Worm (Caenorhabditis elegans) whole organism, L3 larva: ENCODE results near the gene C09E9.1.

Experiments used
- R02D3.7 ChIP-seq: fragments of 150-350 bp; optimal IDR thresholded peaks from 2 replicates; lab custom pipeline; 2014; ENCODE audit warnings: missing biosample characterization, missing genetic modification characterization
- ZK546.5 ChIP-seq: sonication (generic microtip); optimal IDR thresholded peaks from 2 replicates; lab custom pipeline; 2017; ENCODE audit warnings: missing biosample characterization, missing genetic modification characterization
- ama-1 ChIP-seq: fragments of 150-350 bp; optimal IDR thresholded peaks from 2 replicates; lab custom pipeline; 2018
- ceh-16 ChIP-seq: sonication (generic microtip); optimal IDR thresholded peaks from 2 replicates; lab custom pipeline; 2017; ENCODE audit warnings: missing biosample characterization, missing genetic modification characterization
- ceh-28 ChIP-seq: fragments of 150-350 bp; optimal IDR thresholded peaks from 2 replicates; lab custom pipeline; 2014; ENCODE audit warnings: missing biosample characterization, missing genetic modification reagents, missing genetic modification characterization
- ceh-82 ChIP-seq: fragments of 150-350 bp; optimal IDR thresholded peaks from 2 replicates; lab custom pipeline; 2014; ENCODE audit warnings: missing biosample characterization, missing genetic modification characterization
- elt-2 ChIP-seq: sonication (generic microtip); optimal IDR thresholded peaks from 2 replicates; lab custom pipeline; 2016; ENCODE audit warnings: missing genetic modification reagents, mild to moderate bottlenecking, missing genetic modification characterization, missing compliant biosample characterization
- fkh-10 ChIP-seq: sonication (generic microtip); optimal IDR thresholded peaks from 2 replicates; lab custom pipeline; 2017; ENCODE audit warnings: missing biosample characterization, missing genetic modification reagents, missing genetic modification characterization
- fkh-2 ChIP-seq: fragments of 150-350 bp; optimal IDR thresholded peaks from 2 replicates; lab custom pipeline; 2014; ENCODE audit warnings: missing biosample characterization, missing genetic modification reagents, missing genetic modification characterization
- fos-1 ChIP-seq: fragments of 150-350 bp; optimal IDR thresholded peaks from 2 replicates; lab custom pipeline; 2014; ENCODE audit warnings: missing biosample characterization, missing genetic modification characterization
- lin-15B ChIP-seq: fragments of 150-350 bp; optimal IDR thresholded peaks from 2 replicates; lab custom pipeline; 2014; ENCODE audit warnings: missing biosample characterization, missing genetic modification characterization
- mdl-1 ChIP-seq: fragments of 150-350 bp; optimal IDR thresholded peaks from 2 replicates; lab custom pipeline; 2014; ENCODE audit warnings: missing biosample characterization, missing genetic modification characterization
- nhr-11 ChIP-seq: fragments of 150-350 bp; optimal IDR thresholded peaks from 2 replicates; lab custom pipeline; 2014; ENCODE audit warnings: missing biosample characterization, missing genetic modification characterization
- nhr-12 ChIP-seq: fragments of 150-350 bp; optimal IDR thresholded peaks from 2 replicates; lab custom pipeline; 2014; ENCODE audit warnings: missing biosample characterization, missing genetic modification characterization
- nhr-23 ChIP-seq: fragments of 150-350 bp; optimal IDR thresholded peaks from 2 replicates; lab custom pipeline; 2014; ENCODE audit warnings: missing biosample characterization, missing genetic modification reagents, missing genetic modification characterization
- nhr-25 ChIP-seq: sonication (generic microtip); optimal IDR thresholded peaks from 2 replicates; lab custom pipeline; 2017; ENCODE audit warnings: missing biosample characterization, missing genetic modification characterization
- nhr-43 ChIP-seq: sonication (generic microtip); optimal IDR thresholded peaks from 2 replicates; lab custom pipeline; 2016; ENCODE audit warnings: mild to moderate bottlenecking, missing genetic modification characterization, missing compliant biosample characterization; ENCODE audit not compliant: poor library complexity, severe bottlenecking
- nhr-67 ChIP-seq: fragments of 150-350 bp; optimal IDR thresholded peaks from 2 replicates; lab custom pipeline; 2014; ENCODE audit warnings: missing biosample characterization, missing genetic modification characterization
- nhr-76 ChIP-seq: fragments of 150-350 bp; sonication (generic microtip); optimal IDR thresholded peaks from 5 replicates; lab custom pipeline; 2014; ENCODE audit warnings: missing biosample characterization, missing genetic modification characterization
- nhr-77 ChIP-seq: fragments of 150-350 bp; optimal IDR thresholded peaks from 2 replicates; lab custom pipeline; 2014; ENCODE audit warnings: missing biosample characterization, missing genetic modification characterization
- pha-4 ChIP-seq: fragments of 150-350 bp; optimal IDR thresholded peaks from 2 replicates; lab custom pipeline; 2014; ENCODE audit warnings: missing biosample characterization, missing genetic modification reagents, missing genetic modification characterization
- pqm-1 ChIP-seq: fragments of 150-350 bp; optimal IDR thresholded peaks from 2 replicates; lab custom pipeline; 2017; ENCODE audit warnings: missing biosample characterization, missing genetic modification characterization, inconsistent platforms
- sea-2 ChIP-seq: fragments of 150-350 bp; sonication (generic microtip); optimal IDR thresholded peaks from 4 replicates; lab custom pipeline; 2014; ENCODE audit warnings: missing biosample characterization, missing genetic modification reagents, missing genetic modification characterization
- tbx-2 ChIP-seq: sonication (generic microtip); optimal IDR thresholded peaks from 2 replicates; lab custom pipeline; 2016; ENCODE audit warnings: mild to moderate bottlenecking, missing genetic modification characterization, missing compliant biosample characterization
- ztf-11 ChIP-seq: fragments of 150-350 bp; optimal IDR thresholded peaks from 2 replicates; lab custom pipeline; 2014; ENCODE audit warnings: missing biosample characterization, missing genetic modification characterization
- ztf-4 ChIP-seq: fragments of 150-350 bp; optimal IDR thresholded peaks from 2 replicates; lab custom pipeline; 2014; ENCODE audit warnings: missing biosample characterization, missing genetic modification characterization

The C09E9.1 gene

ce11 chrIV:1234780-1235179 is 39.9 kb upstream of the C09E9.1 start:
- TF ChIP-seq ceh-28 (tag; lab: Kevin White, UChicago), result peak; percentile 70
- no peak for TF ChIP-seq nhr-76 (tag; lab: Kevin White, UChicago)

ce11 chrIV:1235785-1236184 is 38.9 kb upstream of the C09E9.1 start:
- no peak for TF ChIP-seq ztf-11
- no peak for TF ChIP-seq nhr-77 (tag; lab: Kevin White, UChicago)
- TF ChIP-seq nhr-12, result no peak
- peak; percentile 81 for TF ChIP-seq ceh-28 (tag; lab: Kevin White, UChicago)
- TF ChIP-seq nhr-25 (tag; lab: Kevin White, UChicago), result no peak
- TF ChIP-seq ZK546.5 (tag; lab: Kevin White, UChicago), result no peak
- no peak for TF ChIP-seq elt-2 (tag; lab: Kevin White, UChicago)

- TF ChIP-seq ztf-4 (no peak), ama-1 (lab: Kevin White, UChicago) (no peak), fos-1 (tag; lab: Kevin White, UChicago) (no peak), nhr-12 (no peak), fkh-10 (GFP tag; lab: Kevin White, UChicago) (no peak), pha-4 (tag; lab: Kevin White, UChicago) (no peak)
- TF ChIP-seq, all 47 proteins: peak for 0
Measured at ce11 chrIV:1238147-1238546, 36.5 kb upstream of the C09E9.1 start.

- TF ChIP-seq nhr-25 (tag; lab: Kevin White, UChicago) (peak; percentile 12), lin-15B (tag; lab: Kevin White, UChicago) (peak; percentile 80), nhr-23 (tag; lab: Kevin White, UChicago) (peak; percentile 70), mdl-1 (tag; lab: Kevin White, UChicago) (peak; percentile 17), R02D3.7 (tag; lab: Kevin White, UChicago) (peak; percentile 37), ceh-16 (tag; lab: Kevin White, UChicago) (no peak), tbx-2 (tag; lab: Kevin White, UChicago) (no peak)
- TF ChIP-seq, all 47 proteins: peak for 5
Measured at ce11 chrIV:1239686-1240085, 35.0 kb upstream of the C09E9.1 start, which contains the start of gene F38A1.8. Gene F38A1.8 (minus strand): TSS chrIV:1239852.

ce11 chrIV:1243295-1243694 is 31.4 kb upstream of the C09E9.1 start, which contains the start of gene F38A1.15:
Gene F38A1.15 (minus strand): TSS chrIV:1243395.
- TF ChIP-seq tbx-2 (tag; lab: Kevin White, UChicago) (no peak), nhr-11 (tag; lab: Kevin White, UChicago) (no peak), nhr-76 (tag; lab: Kevin White, UChicago) (no peak), nhr-23 (tag; lab: Kevin White, UChicago) (no peak), sea-2 (GFP tag; lab: Kevin White, UChicago) (no peak), fkh-2 (no peak)
- TF ChIP-seq, all 47 proteins: peak for 0

ce11 chrIV:1245244-1245643 is 29.4 kb upstream of the C09E9.1 start, which contains the start of gene F38A1.9:
Gene F38A1.9 (minus strand): TSS chrIV:1245344.
- TF ChIP-seq nhr-43 (tag; lab: Kevin White, UChicago) (no peak), nhr-77 (tag; lab: Kevin White, UChicago) (no peak)

ce11 chrIV:1246762-1247436 is 27.8 kb upstream of the C09E9.1 start, which contains the start of the genes clec-165 and F38A1.11:
Gene clec-165 (minus strand): TSS chrIV:1246886.
Gene F38A1.11 (plus strand): TSS chrIV:1247386.
- no peak for TF ChIP-seq nhr-25 (tag; lab: Kevin White, UChicago)
- TF ChIP-seq ceh-82 (tag; lab: Kevin White, UChicago), result no peak
- TF ChIP-seq pha-4 (tag; lab: Kevin White, UChicago), result no peak
- TF ChIP-seq nhr-76 (tag; lab: Kevin White, UChicago), result no peak
- TF ChIP-seq ztf-4, result no peak
- no peak for TF ChIP-seq ceh-16 (tag; lab: Kevin White, UChicago)
- TF ChIP-seq elt-2 (tag; lab: Kevin White, UChicago), result peak; percentile 70
- TF ChIP-seq pqm-1 (tag; lab: Kevin White, UChicago), result peak; percentile 34
- no peak for TF ChIP-seq nhr-67
- TF ChIP-seq, all 47 proteins: peak for 2
